Fruit fly (Drosophila melanogaster): Measurements from ENCODE around the gene Surf4.
A peak's percentile ranks its signal among the peaks of the same experiment; 100 is the strongest.

Surf4 gene

DNA sequence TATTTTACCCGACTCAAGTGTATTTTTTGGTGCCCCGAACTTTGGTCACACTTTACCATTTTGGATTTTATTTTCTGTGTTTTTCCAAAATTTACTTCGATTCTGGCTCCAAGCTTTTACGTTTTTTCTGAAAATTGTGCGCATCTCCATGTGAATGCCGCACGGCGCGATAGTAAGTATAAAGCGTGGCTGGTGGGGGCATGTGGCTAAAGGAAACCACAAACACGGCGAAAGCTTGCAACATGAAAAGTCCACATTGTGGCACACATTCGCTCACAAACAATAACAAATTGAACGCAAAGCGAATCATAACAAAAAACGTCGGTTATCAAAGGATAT is 25.3 kb downstream of the Surf4 start, which contains the start of gene ear:
Gene ear (plus strand): TSS at position 10 of the 339 bp plus-strand sequence.
- TF ChIP-seq Lpt (GFP tag; optimal IDR thresholded peaks at IDR 0.05) (no peak), dsx (GFP tag; optimal IDR thresholded peaks at IDR 0.05; ENCODE audit: poor library complexity, severe bottlenecking) (peak; percentile 3)

DNA sequence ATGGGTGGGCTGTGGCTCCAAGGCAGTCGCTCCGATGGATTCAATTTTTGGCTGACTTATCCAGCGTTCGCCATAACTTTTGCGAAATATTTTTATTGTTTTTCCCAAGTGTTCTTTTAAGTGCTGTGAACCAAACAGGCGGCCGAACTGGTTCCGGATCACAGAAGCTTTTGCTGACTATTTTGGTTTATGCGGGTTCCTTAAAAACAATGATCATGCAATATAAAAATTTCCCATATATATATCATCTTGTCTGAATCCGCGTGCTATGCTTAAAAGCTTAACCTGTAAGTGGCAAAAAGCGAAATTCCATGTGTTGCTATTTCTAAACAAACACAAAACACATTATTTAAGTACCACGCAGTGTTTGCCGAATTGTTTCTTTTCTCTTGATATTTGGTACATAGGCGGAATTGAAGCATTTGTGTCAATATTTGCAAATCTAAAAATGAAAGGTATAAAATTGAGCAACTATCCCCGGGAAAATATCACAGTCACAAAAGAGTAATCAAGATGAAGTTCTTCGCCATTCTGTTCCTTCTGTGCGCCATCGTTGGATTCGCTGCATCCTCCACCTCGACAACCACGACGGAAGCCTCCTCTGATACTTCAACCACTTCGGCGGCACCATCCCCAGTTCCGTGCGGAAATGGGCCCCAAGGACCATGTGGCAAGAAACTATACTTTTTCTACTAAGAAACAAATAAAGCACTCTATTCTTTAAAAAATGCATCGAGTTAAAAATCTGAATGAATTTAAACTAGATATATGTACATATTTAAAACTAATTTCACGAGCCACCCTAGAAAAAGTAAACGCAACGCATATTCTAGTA is 25.8 kb downstream of the Surf4 start, which contains the start of the genes CG6276 and CG44040:
Gene CG6276 (minus strand): TSS at position 158 of the 835 bp plus-strand sequence.
Gene CG44040 (plus strand): TSS at position 467 of the 835 bp plus-strand sequence.
- TF ChIP-seq Hr4 (GFP tag; optimal IDR thresholded peaks at IDR 0.05), result peak; percentile 50
- TF ChIP-seq CG31627 (GFP tag; optimal IDR thresholded peaks at IDR 0.05), result peak; percentile 57
- TF ChIP-seq Sox15 (GFP tag; optimal IDR thresholded peaks at IDR 0.05), result peak; percentile 20
- peak; percentile 55 for TF ChIP-seq CG3032 (tag; optimal IDR thresholded peaks at IDR 0.05)
- TF ChIP-seq Hr38 (GFP tag; optimal IDR thresholded peaks at IDR 0.05), result no peak
- peak; percentile 26 for TF ChIP-seq CG1621 (tag; optimal IDR thresholded peaks at IDR 0.05)
- peak; percentile 50 for TF ChIP-seq CG10669 (GFP tag; optimal IDR thresholded peaks at IDR 0.05)
- TF ChIP-seq Ets96B (tag; optimal IDR thresholded peaks at IDR 0.05), result peak; percentile 34
- peak; percentile 51 for TF ChIP-seq dac (GFP tag; optimal IDR thresholded peaks at IDR 0.05)
- peak; percentile 63 for TF ChIP-seq topi (GFP tag; optimal IDR thresholded peaks at IDR 0.05)
- TF ChIP-seq CG6276 (GFP tag; optimal IDR thresholded peaks at IDR 0.05), result no peak
- peak; percentile 58 for TF ChIP-seq CG10631 (GFP tag; optimal IDR thresholded peaks at IDR 0.05)
- peak; percentile 55 for TF ChIP-seq Hr39 (GFP tag; optimal IDR thresholded peaks at IDR 0.05)
- TF ChIP-seq Eip93F (GFP tag; optimal IDR thresholded peaks at IDR 0.05), result no peak
- peak; percentile 16 for TF ChIP-seq CG11762 (GFP tag; optimal IDR thresholded peaks at IDR 0.05; ENCODE audit: insufficient read depth)
- TF ChIP-seq CG8119 (GFP tag; IDR thresholded peaks at IDR 0.05), result peak; percentile 37; the same call in 1 of the 3 replicates
- TF ChIP-seq Smox (GFP tag; optimal IDR thresholded peaks at IDR 0.05), result no peak
- peak; percentile 19 for TF ChIP-seq CG34406 (GFP tag; optimal IDR thresholded peaks at IDR 0.05)
- TF ChIP-seq pdm3 (GFP tag; optimal IDR thresholded peaks at IDR 0.05), result peak; percentile 69
- no peak for TF ChIP-seq spab (GFP tag; optimal IDR thresholded peaks at IDR 0.05)
- peak in 1 of 2 experiments; percentile 42 for TF ChIP-seq ss (GFP tag; optimal IDR thresholded peaks at IDR 0.05)
- 0 out of 2 replicates have a peak, but pooled peaks have one; percentile 24 for TF ChIP-seq CG15336 (GFP tag; IDR thresholded peaks at IDR 0.05)
- TF ChIP-seq Sox14 (GFP tag; optimal IDR thresholded peaks at IDR 0.05), result peak; percentile 61
- peak; percentile 58 for TF ChIP-seq Met (GFP tag; optimal IDR thresholded peaks at IDR 0.05)
- TF ChIP-seq esn (GFP tag; optimal IDR thresholded peaks at IDR 0.05), result peak; percentile 76
- peak; percentile 37 for TF ChIP-seq cyc (GFP tag; optimal IDR thresholded peaks at IDR 0.05)
- TF ChIP-seq CG7368 (GFP tag; optimal IDR thresholded peaks at IDR 0.05), result peak; percentile 24
- peak; percentile 10; the same call in 1 of the 2 replicates for TF ChIP-seq CG11294 (GFP tag; IDR thresholded peaks at IDR 0.05)
- TF ChIP-seq CG9139 (GFP tag; optimal IDR thresholded peaks at IDR 0.05), result no peak
- TF ChIP-seq eg (GFP tag; IDR thresholded peaks at IDR 0.05), result peak; percentile 54
- peak; percentile 63 for TF ChIP-seq CG32006 (GFP tag; optimal IDR thresholded peaks at IDR 0.05)
- TF ChIP-seq Ets21C (GFP tag; optimal IDR thresholded peaks at IDR 0.05), result peak; percentile 58
- peak; percentile 50 for TF ChIP-seq CG6808 (GFP tag; optimal IDR thresholded peaks at IDR 0.05)
- peak; percentile 48 for TF ChIP-seq achi (GFP tag; optimal IDR thresholded peaks at IDR 0.05)
- peak; percentile 46 for TF ChIP-seq CG6792 (GFP tag; optimal IDR thresholded peaks at IDR 0.05)
- no peak for TF ChIP-seq CG4318 (GFP tag; optimal IDR thresholded peaks at IDR 0.05)
- peak; percentile 56 for TF ChIP-seq acj6 (GFP tag; optimal IDR thresholded peaks at IDR 0.05)
- peak; percentile 59 for TF ChIP-seq OdsH (GFP tag; optimal IDR thresholded peaks at IDR 0.05)
- no peak for TF ChIP-seq svp (GFP tag)
- TF ChIP-seq vri (GFP tag; optimal IDR thresholded peaks at IDR 0.05), result no peak
- TF ChIP-seq CG11902 (GFP tag; optimal IDR thresholded peaks at IDR 0.05), result peak; percentile 16
- TF ChIP-seq fd59A (GFP tag; optimal IDR thresholded peaks at IDR 0.05), result peak; percentile 30
- no peak for TF ChIP-seq Gug (GFP tag; IDR thresholded peaks at IDR 0.05)
- no peak for TF ChIP-seq CG8319 (GFP tag; optimal IDR thresholded peaks at IDR 0.05)
- no peak for TF ChIP-seq CG6854 (GFP tag; optimal IDR thresholded peaks at IDR 0.05)
- peak; percentile 40 for TF ChIP-seq CG8632 (GFP tag; optimal IDR thresholded peaks at IDR 0.05)
- peak; percentile 31 for TF ChIP-seq dsx (GFP tag; optimal IDR thresholded peaks at IDR 0.05; ENCODE audit: poor library complexity, severe bottlenecking)

Measured in whole organism, prepupa.